Fruit fly (Drosophila melanogaster): ENCODE results near the gene HP6.

Gene HP6

DNA sequence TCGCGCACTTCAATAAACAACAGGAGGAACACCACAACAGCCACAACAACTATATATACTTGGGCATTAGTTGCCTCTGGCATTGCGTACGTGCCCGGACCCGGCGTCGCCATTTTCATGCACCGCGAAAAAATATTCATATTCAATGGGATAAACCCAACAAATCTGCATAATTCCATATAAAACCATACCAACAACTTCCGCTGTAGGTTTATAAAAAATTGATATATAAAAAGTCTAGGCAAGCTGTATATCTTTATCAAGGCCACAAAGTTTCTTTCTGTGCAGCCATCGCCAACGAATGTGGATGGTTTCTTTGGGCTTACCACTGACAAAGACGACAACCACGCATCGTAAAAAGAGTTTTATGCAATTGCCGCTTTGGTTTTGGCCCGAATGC is 5.3 kb upstream of the HP6 start (continued):
- TF ChIP-seq CG32532 (GFP tag; IDR thresholded peaks at IDR 0.05) (peak; percentile 47; the same call in 1 of the 2 replicates), CG32772 (GFP tag; IDR thresholded peaks at IDR 0.05) (peak; percentile 67), CG13123 (GFP tag; optimal IDR thresholded peaks at IDR 0.05) (no peak), CG2116 (GFP tag; optimal IDR thresholded peaks at IDR 0.05) (no peak), CG6813 (GFP tag; optimal IDR thresholded peaks at IDR 0.05) (peak; percentile 59), gsb (GFP tag; IDR thresholded peaks at IDR 0.05) (no peak), NC2β (GFP tag; optimal IDR thresholded peaks at IDR 0.05) (peak; percentile 49), Hey (tag; optimal IDR thresholded peaks at IDR 0.05) (no peak), CG18619 (GFP tag; optimal IDR thresholded peaks at IDR 0.05) (peak; percentile 27), ind (GFP tag; optimal IDR thresholded peaks at IDR 0.05) (peak; percentile 67), Abd-B (GFP tag; optimal IDR thresholded peaks at IDR 0.05) (peak; percentile 64), chm (GFP tag; IDR thresholded peaks at IDR 0.05) (no peak), Bgb (GFP tag; IDR thresholded peaks at IDR 0.05; ENCODE audit: partially characterized antibody) (no peak), CG7987 (GFP tag; optimal IDR thresholded peaks at IDR 0.05) (no peak), pho (GFP tag; optimal IDR thresholded peaks at IDR 0.05) (no peak), Dll (GFP tag; IDR thresholded peaks at IDR 0.05; ENCODE audit: partially characterized antibody) (no peak), wor (GFP tag; IDR thresholded peaks at IDR 0.05) (peak; percentile 69), pnt (GFP tag; optimal IDR thresholded peaks at IDR 0.05) (peak; percentile 66), Stat92E (GFP tag; optimal IDR thresholded peaks at IDR 0.05) (no peak), CG13424 (tag; optimal IDR thresholded peaks at IDR 0.05) (peak; percentile 73), CG2120 (GFP tag; optimal IDR thresholded peaks at IDR 0.05) (no peak), CG31224 (GFP tag; IDR thresholded peaks at IDR 0.05) (no peak), CG5180 (GFP tag; optimal IDR thresholded peaks at IDR 0.05) (peak; percentile 44), CG7556 (GFP tag; optimal IDR thresholded peaks at IDR 0.05) (peak; percentile 65), CG11093 (GFP tag; IDR thresholded peaks at IDR 0.05) (no peak), CG14667 (GFP tag; IDR thresholded peaks at IDR 0.05) (peak; percentile 61), toy (GFP tag; IDR thresholded peaks at IDR 0.05) (no peak), sisA (GFP tag; IDR thresholded peaks at IDR 0.05) (peak; percentile 80), disco-r (GFP tag; optimal IDR thresholded peaks at IDR 0.05) (peak; percentile 1), CG16815 (GFP tag; optimal IDR thresholded peaks at IDR 0.05) (peak; percentile 44), CG18262 (tag; optimal IDR thresholded peaks at IDR 0.05) (peak; percentile 79), Mrtf (GFP tag; IDR thresholded peaks at IDR 0.05) (peak; percentile 52; the same call in 1 of the 3 replicates), CG18764 (GFP tag; optimal IDR thresholded peaks at IDR 0.05) (peak; percentile 51), CG11723 (GFP tag; optimal IDR thresholded peaks at IDR 0.05) (peak; percentile 60), nmo (GFP tag; optimal IDR thresholded peaks at IDR 0.05) (peak; percentile 81), exex (tag; optimal IDR thresholded peaks at IDR 0.05) (no peak), Eip74EF (GFP tag; optimal IDR thresholded peaks at IDR 0.05) (peak in 1 of 2 experiments; percentile 70), crc (GFP tag; optimal IDR thresholded peaks at IDR 0.05) (no peak), CG4617 (GFP tag; optimal IDR thresholded peaks at IDR 0.05; ENCODE audit: borderline replicate concordance) (peak; percentile 13), MTF-1 (GFP tag; optimal IDR thresholded peaks at IDR 0.05; ENCODE audit: borderline replicate concordance) (no peak), CG42726 (GFP tag; IDR thresholded peaks at IDR 0.05; ENCODE audit: partially characterized antibody) (no peak), CG17186 (GFP tag; optimal IDR thresholded peaks at IDR 0.05) (peak; percentile 19), CG12104 (GFP tag; optimal IDR thresholded peaks at IDR 0.05) (peak; percentile 33), grn (GFP tag; optimal IDR thresholded peaks at IDR 0.05) (no peak), CG6683 (GFP tag; optimal IDR thresholded peaks at IDR 0.05) (no peak), dm (GFP tag; optimal IDR thresholded peaks at IDR 0.05) (peak; percentile 39), dmrt11E (tag; optimal IDR thresholded peaks at IDR 0.05) (peak; percentile 74), gce (GFP tag; IDR thresholded peaks at IDR 0.05) (peak; percentile 53; the same call in 1 of the 3 replicates), NFAT (GFP tag; IDR thresholded peaks at IDR 0.05) (no peak; the same call in 1 of the 2 replicates), CG10274 (GFP tag; optimal IDR thresholded peaks at IDR 0.05) (peak; percentile 25)
